Fruit fly (Drosophila melanogaster) whole organism, embryonic: ENCODE results near the gene dikar.
A peak's percentile ranks its signal among the peaks of the same experiment; 100 is the strongest.

Experiments used
- Atf6 ChIP-seq: fragments of 200-800 bp; sonication (Bioruptor generic); IDR thresholded peaks from 2 replicates; pipeline ENCODE4 v1.3.6; 2022; ENCODE audit warnings: missing biosample characterization, missing genetic modification characterization
- CG10209 ChIP-seq: fragments of 200-800 bp; sonication (Bioruptor generic); optimal IDR thresholded peaks from 3 replicates; lab custom pipeline; 2017; ENCODE audit warnings: missing biosample characterization, mild to moderate bottlenecking, missing genetic modification characterization, missing genetic modification reagents
- CG12104 ChIP-seq: fragments of 200-800 bp; sonication (Bioruptor generic); optimal IDR thresholded peaks from 3 replicates; lab custom pipeline; 2016; ENCODE audit warnings: missing biosample characterization, missing genetic modification characterization
- CG12219 ChIP-seq: fragments of 200-800 bp; sonication (Bioruptor generic); optimal IDR thresholded peaks from 3 replicates; lab custom pipeline; 2018; ENCODE audit warnings: missing biosample characterization, mild to moderate bottlenecking, missing genetic modification characterization
- CG12236 ChIP-seq: fragments of 200-800 bp; sonication (Bioruptor generic); optimal IDR thresholded peaks from 2 replicates; lab custom pipeline; 2016; ENCODE audit warnings: missing biosample characterization, missing genetic modification characterization
- CG12299 ChIP-seq: fragments of 200-800 bp; sonication (Bioruptor generic); optimal IDR thresholded peaks from 2 replicates; lab custom pipeline; 2018; ENCODE audit warnings: missing biosample characterization, mild to moderate bottlenecking, missing genetic modification characterization
- CG13624 ChIP-seq: fragments of 200-800 bp; sonication (Bioruptor generic); optimal IDR thresholded peaks from 2 replicates; lab custom pipeline; 2016; ENCODE audit warnings: missing biosample characterization, missing genetic modification characterization
- CG14014 ChIP-seq: fragments of 200-800 bp; sonication (Bioruptor generic); IDR thresholded peaks from 2 replicates; pipeline ENCODE4 v1.3.6; 2022; ENCODE audit warnings: missing biosample characterization, missing genetic modification characterization
- CG15696 ChIP-seq: fragments of 200-800 bp; sonication (Bioruptor generic); optimal IDR thresholded peaks from 2 replicates; lab custom pipeline; 2019; ENCODE audit warnings: missing biosample characterization, mild to moderate bottlenecking, missing genetic modification characterization, moderate library complexity
- CG1603 ChIP-seq: fragments of 200-800 bp; sonication (Bioruptor generic); optimal IDR thresholded peaks from 2 replicates; lab custom pipeline; 2019; ENCODE audit warnings: missing biosample characterization, mild to moderate bottlenecking, missing genetic modification characterization, moderate library complexity
- CG1647 ChIP-seq: fragments of 200-800 bp; sonication (Bioruptor generic); optimal IDR thresholded peaks from 3 replicates; lab custom pipeline; 2016; ENCODE audit warnings: missing biosample characterization, missing genetic modification characterization
- CG17186 ChIP-seq: fragments of 200-800 bp; sonication (Bioruptor generic); optimal IDR thresholded peaks from 3 replicates; lab custom pipeline; 2017; ENCODE audit warnings: missing biosample characterization, missing genetic modification reagents, missing genetic modification characterization
- CG30020 ChIP-seq: fragments of 200-800 bp; optimal IDR thresholded peaks from 2 replicates; lab custom pipeline; 2019; ENCODE audit warnings: missing biosample characterization, mild to moderate bottlenecking, missing genetic modification characterization, moderate library complexity
- CG31388 ChIP-seq: fragments of 200-800 bp; sonication (Bioruptor generic); optimal IDR thresholded peaks from 2 replicates; lab custom pipeline; 2016; ENCODE audit warnings: missing biosample characterization, missing genetic modification characterization
- CG31441 ChIP-seq: fragments of 200-800 bp; sonication (Bioruptor generic); IDR thresholded peaks from 2 replicates; pipeline ENCODE4 v1.3.6; 2022; ENCODE audit warnings: missing biosample characterization, missing genetic modification characterization
- CG3163 ChIP-seq: fragments of 200-800 bp; sonication (Bioruptor generic); optimal IDR thresholded peaks from 3 replicates; lab custom pipeline; 2016; ENCODE audit warnings: missing biosample characterization, missing genetic modification characterization
- CG34376 ChIP-seq: fragments of 200-800 bp; sonication (Bioruptor generic); optimal IDR thresholded peaks from 2 replicates; lab custom pipeline; 2018; ENCODE audit warnings: missing biosample characterization, mild to moderate bottlenecking, missing genetic modification characterization
- CG3995 ChIP-seq: fragments of 200-800 bp; sonication (Bioruptor generic); optimal IDR thresholded peaks from 3 replicates; lab custom pipeline; 2016; ENCODE audit warnings: missing biosample characterization, missing genetic modification characterization
- CG43689 ChIP-seq: fragments of 200-800 bp; sonication (Bioruptor generic); IDR thresholded peaks from 2 replicates; pipeline ENCODE4 v1.3.6; 2022; ENCODE audit warnings: missing biosample characterization, missing genetic modification characterization
- CG4404 ChIP-seq: fragments of 200-800 bp; sonication (Bioruptor generic); IDR thresholded peaks from 2 replicates; pipeline ENCODE4 v1.3.6; 2022; ENCODE audit warnings: missing biosample characterization, missing genetic modification characterization
- CG7963 ChIP-seq: fragments of 200-800 bp; sonication (Bioruptor generic); IDR thresholded peaks from 3 replicates; pipeline ENCODE4 v1.3.6; 2022; ENCODE audit warnings: missing biosample characterization, missing genetic modification characterization; ENCODE audit not compliant: partially characterized antibody
- CG7987 ChIP-seq: fragments of 200-800 bp; sonication (Bioruptor generic); optimal IDR thresholded peaks from 2 replicates; lab custom pipeline; 2018; ENCODE audit warnings: missing biosample characterization, mild to moderate bottlenecking, missing genetic modification characterization, moderate library complexity
- CoRest ChIP-seq: fragments of 200-800 bp; sonication (Bioruptor generic); optimal IDR thresholded peaks from 3 replicates; lab custom pipeline; 2018; ENCODE audit warnings: missing biosample characterization, mild to moderate bottlenecking, missing genetic modification characterization, moderate library complexity
- Drgx ChIP-seq: fragments of 200-800 bp; sonication (Bioruptor generic); IDR thresholded peaks from 2 replicates; pipeline ENCODE4 v1.3.6; 2022; ENCODE audit warnings: missing biosample characterization, missing genetic modification characterization
- Gug ChIP-seq: fragments of 200-800 bp; sonication (Bioruptor generic); IDR thresholded peaks from 4 replicates; pipeline ENCODE4 v1.3.6; 2022; ENCODE audit warnings: missing biosample characterization, missing genetic modification characterization
- Hr51 ChIP-seq, 2 experiments: fragments of 200-800 bp; sonication (Bioruptor generic); optimal IDR thresholded peaks; 2 replicates in 1 of 2; 3 replicates in 1 of 2; lab custom pipeline; 2016 to 2018; ENCODE audit warnings: missing biosample characterization in 2 of 2, missing genetic modification characterization in 2 of 2, mild to moderate bottlenecking in 1 of 2, moderate library complexity in 1 of 2
- MBD-R2 ChIP-seq: fragments of 200-800 bp; sonication (Bioruptor generic); IDR thresholded peaks from 2 replicates; pipeline ENCODE4 v1.3.6; 2022; ENCODE audit warnings: missing biosample characterization, missing genetic modification characterization
- NFAT ChIP-seq: fragments of 200-800 bp; sonication (Bioruptor generic); IDR thresholded peaks from 2 replicates; pipeline ENCODE4 v1.3.6; 2022; ENCODE audit warnings: missing biosample characterization, missing genetic modification characterization
- Scr ChIP-seq: fragments of 200-800 bp; sonication (Bioruptor generic); IDR thresholded peaks from 2 replicates; pipeline ENCODE4 v1.3.6; 2022; ENCODE audit warnings: missing biosample characterization, missing genetic modification characterization; ENCODE audit not compliant: partially characterized antibody
- YL-1 ChIP-seq: fragments of 200-800 bp; sonication (Bioruptor generic); optimal IDR thresholded peaks from 3 replicates; lab custom pipeline; 2017; ENCODE audit warnings: missing biosample characterization, mild to moderate bottlenecking, missing genetic modification characterization
- amos ChIP-seq: fragments of 200-800 bp; sonication (Bioruptor generic); IDR thresholded peaks from 2 replicates; pipeline ENCODE4 v1.3.6; 2022; ENCODE audit warnings: missing biosample characterization, missing genetic modification characterization; ENCODE audit not compliant: partially characterized antibody
- ash1 ChIP-seq: fragments of 200-800 bp; sonication (Bioruptor generic); optimal IDR thresholded peaks from 2 replicates; lab custom pipeline; 2018; ENCODE audit warnings: missing biosample characterization, mild to moderate bottlenecking, missing genetic modification characterization
- chm ChIP-seq: fragments of 200-800 bp; sonication (Bioruptor generic); IDR thresholded peaks from 2 replicates; pipeline ENCODE4 v1.3.6; 2022; ENCODE audit warnings: missing biosample characterization, missing genetic modification characterization
- danr ChIP-seq: fragments of 200-800 bp; sonication (Bioruptor generic); IDR thresholded peaks from 2 replicates; pipeline ENCODE4 v1.3.6; 2022; ENCODE audit warnings: missing biosample characterization, missing genetic modification characterization
- disco-r ChIP-seq: fragments of 200-800 bp; sonication (Bioruptor generic); optimal IDR thresholded peaks from 2 replicates; lab custom pipeline; 2016; ENCODE audit warnings: missing biosample characterization, missing genetic modification characterization
- dmrt11E ChIP-seq: fragments of 200-800 bp; sonication (Bioruptor generic); optimal IDR thresholded peaks from 3 replicates; lab custom pipeline; 2018; ENCODE audit warnings: missing biosample characterization, mild to moderate bottlenecking, missing genetic modification characterization, moderate library complexity
- emc ChIP-seq: fragments of 200-800 bp; sonication (Bioruptor generic); optimal IDR thresholded peaks from 2 replicates; lab custom pipeline; 2016; ENCODE audit warnings: missing biosample characterization, missing genetic modification characterization
- fu2 ChIP-seq: fragments of 200-800 bp; sonication (Bioruptor generic); optimal IDR thresholded peaks from 2 replicates; lab custom pipeline; 2016; ENCODE audit warnings: missing biosample characterization, missing genetic modification characterization
- gce ChIP-seq: fragments of 200-800 bp; sonication (Bioruptor generic); IDR thresholded peaks from 3 replicates; pipeline ENCODE4 v1.3.6; 2022; ENCODE audit warnings: missing biosample characterization, missing genetic modification characterization
- gcm ChIP-seq: fragments of 200-800 bp; sonication (Bioruptor generic); optimal IDR thresholded peaks from 2 replicates; lab custom pipeline; 2019; ENCODE audit warnings: missing biosample characterization, mild to moderate bottlenecking, missing genetic modification characterization, moderate library complexity
- lov ChIP-seq, 2 experiments: fragments of 200-800 bp in 1 of 2; fragments of >200 bp in 1 of 2; sonication (Bioruptor generic) in 1 of 2; IDR thresholded peaks in 1 of 2; optimal IDR thresholded peaks in 1 of 2; 2 replicates in 1 of 2; 3 replicates in 1 of 2; pipeline versions ENCODE4 v1.3.6 to Lab custom; 2017 to 2022; ENCODE audit warnings: missing biosample characterization in 1 of 2, missing genetic modification characterization in 1 of 2
- maf-S ChIP-seq: fragments of 200-800 bp; sonication (Bioruptor generic); optimal IDR thresholded peaks from 2 replicates; lab custom pipeline; 2016; ENCODE audit warnings: missing biosample characterization, missing genetic modification characterization
- mld ChIP-seq: fragments of 200-800 bp; sonication (Bioruptor generic); IDR thresholded peaks from 3 replicates; pipeline ENCODE4 v1.3.6; 2022; ENCODE audit warnings: missing biosample characterization, missing genetic modification characterization; ENCODE audit not compliant: partially characterized antibody
- otp ChIP-seq: fragments of 200-800 bp; sonication (Bioruptor generic); IDR thresholded peaks from 3 replicates; pipeline ENCODE4, ENCODE4 v1.3.6; 2022; ENCODE audit warnings: missing biosample characterization, missing genetic modification characterization
- pan ChIP-seq, 4 experiments: fragments of >200 bp in 3 of 4; fragments of 200-800 bp in 1 of 4; sonication (Bioruptor generic) in 1 of 4; optimal IDR thresholded peaks in 3 of 4; IDR thresholded peaks in 1 of 4; 2 replicates each; pipeline versions ENCODE4 v1.3.6 to Lab custom; 2017 to 2022; ENCODE audit warnings: missing biosample characterization in 2 of 4, missing genetic modification characterization in 2 of 4, mixed read lengths in 1 of 4
- tap ChIP-seq: fragments of 200-800 bp; optimal IDR thresholded peaks from 3 replicates; lab custom pipeline; 2019; ENCODE audit warnings: missing biosample characterization, mild to moderate bottlenecking, missing genetic modification characterization, moderate library complexity
- vvl ChIP-seq: fragments of 200-800 bp; sonication (Bioruptor generic); IDR thresholded peaks from 2 replicates; pipeline ENCODE4 v1.3.6; 2022; ENCODE audit warnings: missing biosample characterization, missing genetic modification characterization

dikar gene

dm6 chr3L:6743346-6744165, 592 bp upstream of the dikar start:
- peak; percentile 44 for TF ChIP-seq amos
- TF ChIP-seq Hr51 (GFP tag; optimal IDR thresholded peaks at IDR 0.05; lab: Kevin White, UChicago), result peak in 1 of 2 experiments; percentile 6
- peak; percentile 44 for TF ChIP-seq fu2 (GFP tag; lab: Kevin White, UChicago)
- TF ChIP-seq maf-S (GFP tag; lab: Kevin White, UChicago), result no peak
- peak; percentile 13 for TF ChIP-seq CG3995
- TF ChIP-seq NFAT (GFP tag; lab: Robert Waterston, UW), result peak; percentile 65; the same call in 1 of the 2 replicates
- TF ChIP-seq mld (GFP tag; lab: Robert Waterston, UW), result peak; percentile 31; the same call in 1 of the 3 replicates
- TF ChIP-seq CG7963, result 0 out of 3 replicates have a peak, but pooled peaks have one; percentile 10
- no peak for TF ChIP-seq CG30020
- TF ChIP-seq CG13624 (GFP tag; lab: Kevin White, UChicago), result peak; percentile 38
- TF ChIP-seq vvl (GFP tag; lab: Robert Waterston, UW), result peak; percentile 98
- TF ChIP-seq YL-1 (GFP tag; lab: Kevin White, UChicago), result peak; percentile 98
- peak; percentile 40 for TF ChIP-seq CoRest (tag; lab: Kevin White, UChicago)
- peak; percentile 21 for TF ChIP-seq CG12299 (tag; lab: Kevin White, UChicago)
- TF ChIP-seq chm (GFP tag; lab: Robert Waterston, UW), result peak; percentile 21; the same call in 1 of the 2 replicates
- TF ChIP-seq CG12219 (GFP tag; lab: Kevin White, UChicago), result no peak
- TF ChIP-seq CG1647, result no peak
- TF ChIP-seq Drgx (GFP tag; lab: Robert Waterston, UW), result peak; percentile 13; the same call in 1 of the 2 replicates
- peak; percentile 11; the same call in 1 of the 2 replicates for TF ChIP-seq Atf6 (GFP tag; lab: Robert Waterston, UW)
- TF ChIP-seq ash1, result peak; percentile 66
- TF ChIP-seq CG14014 (GFP tag; lab: Robert Waterston, UW), result peak; percentile 6; the same call in 1 of the 2 replicates
- TF ChIP-seq CG15696 (tag; lab: Kevin White, UChicago), result peak; percentile 14
- TF ChIP-seq Scr, result peak; percentile 63; the same call in 1 of the 2 replicates
- TF ChIP-seq MBD-R2 (GFP tag; lab: Robert Waterston, UW), result peak; percentile 56; the same call in 1 of the 2 replicates
- peak; percentile 34 for TF ChIP-seq CG1603
- no peak for TF ChIP-seq lov (optimal IDR thresholded peaks at IDR 0.05; lab: Kevin White, UChicago)
- TF ChIP-seq lov (GFP tag; IDR thresholded peaks at IDR 0.05; lab: Robert Waterston, UW), result 0 out of 3 replicates have a peak, but pooled peaks have one; percentile 24
- TF ChIP-seq emc (GFP tag; lab: Kevin White, UChicago), result no peak
- TF ChIP-seq otp (GFP tag; lab: Robert Waterston, UW), result 0 out of 3 replicates have a peak, but pooled peaks have one; percentile 34
- TF ChIP-seq CG3163 (GFP tag; lab: Kevin White, UChicago), result no peak
- TF ChIP-seq CG17186 (GFP tag; lab: Kevin White, UChicago), result no peak
- no peak for TF ChIP-seq gcm
- TF ChIP-seq Gug (GFP tag; lab: Robert Waterston, UW), result no peak; the same call in 3 of the 4 replicates
- no peak for TF ChIP-seq tap (tag; lab: Kevin White, UChicago)
- peak; percentile 9 for TF ChIP-seq disco-r (GFP tag; lab: Kevin White, UChicago)
- TF ChIP-seq CG7987 (GFP tag; lab: Kevin White, UChicago), result peak; percentile 65
- TF ChIP-seq CG43689 (GFP tag; lab: Robert Waterston, UW), result no peak
- TF ChIP-seq dmrt11E (tag; lab: Kevin White, UChicago), result peak; percentile 49
- TF ChIP-seq CG31388 (GFP tag; lab: Kevin White, UChicago), result no peak
- TF ChIP-seq CG4404 (GFP tag; lab: Robert Waterston, UW), result no peak
- TF ChIP-seq CG31441 (GFP tag; lab: Robert Waterston, UW), result peak; percentile 54; the same call in 1 of the 2 replicates
- TF ChIP-seq pan (optimal IDR thresholded peaks at IDR 0.05; lab: Kevin White, UChicago), result no peak
- no peak for TF ChIP-seq pan (GFP tag; optimal IDR thresholded peaks at IDR 0.05 in 1 of 2, IDR thresholded peaks at IDR 0.05 in 1 of 2)
- TF ChIP-seq danr, result no peak
- no peak for TF ChIP-seq gce
- peak; percentile 55 for TF ChIP-seq CG12104 (GFP tag; lab: Kevin White, UChicago)
- peak; percentile 35 for TF ChIP-seq CG10209 (GFP tag; lab: Kevin White, UChicago)
- no peak for TF ChIP-seq CG12236 (GFP tag; lab: Kevin White, UChicago)
- peak; percentile 23 for TF ChIP-seq CG34376 (GFP tag; lab: Kevin White, UChicago)
